Worm (Caenorhabditis elegans): ENCODE data around the gene ZK121.2.

Gene ZK121.2

ce11 chrIII:5349250-5349649, 7.8 kb downstream of the ZK121.2 start, which contains the start of gene thoc-5 (continued):
- TF ChIP-seq ceh-20 (GFP tag; IDR thresholded peaks at IDR 0.05), result peak; percentile 75; the same call in 1 of the 2 replicates
- peak; percentile 36 for TF ChIP-seq nhr-11 (tag; optimal IDR thresholded peaks at IDR 0.05)
- TF ChIP-seq arid-1 (GFP tag; conservative IDR thresholded peaks at IDR 0.05), result peak; percentile 38; the same call in 1 of the 2 replicates
- peak; percentile 52 for TF ChIP-seq hlh-11 (tag; optimal IDR thresholded peaks at IDR 0.05)
- peak; percentile 60 for TF ChIP-seq dve-1 (tag; optimal IDR thresholded peaks at IDR 0.05; ENCODE audit: insufficient read depth)
- TF ChIP-seq F26F4.8 (GFP tag; conservative IDR thresholded peaks at IDR 0.05), result no peak
- TF ChIP-seq hlh-30 (tag; optimal IDR thresholded peaks at IDR 0.05; ENCODE audit: insufficient read depth), result peak; percentile 53
- no peak for TF ChIP-seq snpc-1.2 (GFP tag; IDR thresholded peaks at IDR 0.05)
- TF ChIP-seq dpl-1 (GFP tag; optimal IDR thresholded peaks at IDR 0.05), result peak; percentile 98
- no peak for TF ChIP-seq Y105C5A.15 (GFP tag; IDR thresholded peaks at IDR 0.05)
- peak in 1 of 2 experiments; percentile 26 for TF ChIP-seq daf-16 (GFP tag; optimal IDR thresholded peaks at IDR 0.05)
- TF ChIP-seq daf-16 (tag; optimal IDR thresholded peaks at IDR 0.05), result no peak
- peak; percentile 74; the same call in 1 of the 2 replicates for TF ChIP-seq ceh-44 (GFP tag; IDR thresholded peaks at IDR 0.05)
- TF ChIP-seq daf-8 (GFP tag; IDR thresholded peaks at IDR 0.05), result no peak
- TF ChIP-seq lin-38 (GFP tag; IDR thresholded peaks at IDR 0.05), result no peak
- TF ChIP-seq R02D3.7 (tag; optimal IDR thresholded peaks at IDR 0.05), result no peak
- TF ChIP-seq lin-13 (GFP tag; optimal IDR thresholded peaks at IDR 0.05), result peak; percentile 34
- TF ChIP-seq rbr-2 (tag; optimal IDR thresholded peaks at IDR 0.05), result peak; percentile 57
- TF ChIP-seq nhr-48 (tag; optimal IDR thresholded peaks at IDR 0.05), result no peak
- no peak for TF ChIP-seq nhr-111 (GFP tag; optimal IDR thresholded peaks at IDR 0.05)
- TF ChIP-seq F10B5.3 (tag; optimal IDR thresholded peaks at IDR 0.05), result no peak
- TF ChIP-seq T20F7.1 (GFP tag; optimal IDR thresholded peaks at IDR 0.05), result peak; percentile 33
- peak; percentile 77; the same call in 1 of the 2 replicates for TF ChIP-seq tag-97 (GFP tag; IDR thresholded peaks at IDR 0.05)
- TF ChIP-seq pha-4 (GFP tag; IDR thresholded peaks at IDR 0.05), result no peak
- TF ChIP-seq pha-4 (tag; optimal IDR thresholded peaks at IDR 0.05), result no peak
- no peak for TF ChIP-seq snpc-4 (tag; optimal IDR thresholded peaks at IDR 0.05)
- peak; percentile 28 for TF ChIP-seq spr-3 (GFP tag; optimal IDR thresholded peaks at IDR 0.05)
- TF ChIP-seq dmd-9 (GFP tag; IDR thresholded peaks at IDR 0.05), result peak; percentile 92
- TF ChIP-seq saeg-2 (GFP tag; IDR thresholded peaks at IDR 0.05), result no peak
- TF ChIP-seq zfp-3 (GFP tag; conservative IDR thresholded peaks at IDR 0.05), result 0 out of 2 replicates have a peak, but pooled peaks have one; percentile 19
- TF ChIP-seq attf-4 (tag; optimal IDR thresholded peaks at IDR 0.05), result no peak
- TF ChIP-seq aha-1 (tag), result peak; percentile 92
- peak; percentile 78; the same call in 1 of the 2 replicates for TF ChIP-seq Y48G9A.11 (GFP tag; IDR thresholded peaks at IDR 0.05)
- TF ChIP-seq jun-1 (tag; optimal IDR thresholded peaks at IDR 0.05), result no peak
- no peak for TF ChIP-seq zag-1 (tag; optimal IDR thresholded peaks at IDR 0.05)
- TF ChIP-seq D1046.2 (GFP tag; IDR thresholded peaks at IDR 0.05), result 0 out of 2 replicates have a peak, but pooled peaks have one; percentile 4
- TF ChIP-seq vab-7 (GFP tag; IDR thresholded peaks at IDR 0.05), result peak; percentile 50; the same call in 1 of the 2 replicates
- TF ChIP-seq Y75B8A.6 (GFP tag; IDR thresholded peaks at IDR 0.05), result 0 out of 2 replicates have a peak, but pooled peaks have one; percentile 70
- TF ChIP-seq F37D6.2 (tag; optimal IDR thresholded peaks at IDR 0.05), result peak; percentile 35
- no peak for TF ChIP-seq fos-1 (tag; optimal IDR thresholded peaks at IDR 0.05)
- TF ChIP-seq dmd-6 (GFP tag; IDR thresholded peaks at IDR 0.05), result peak; percentile 81
- TF ChIP-seq lir-3 (tag; optimal IDR thresholded peaks at IDR 0.05), result no peak
- TF ChIP-seq hif-1 (tag; optimal IDR thresholded peaks at IDR 0.05), result peak in 1 of 2 experiments; percentile 94
- no peak for TF ChIP-seq nhr-25 (tag; optimal IDR thresholded peaks at IDR 0.05; ENCODE audit: borderline replicate concordance, insufficient read depth)
- TF ChIP-seq nhr-6 (tag; optimal IDR thresholded peaks at IDR 0.05), result peak; percentile 77
- no peak for TF ChIP-seq ceh-82 (tag; optimal IDR thresholded peaks at IDR 0.05)
- TF ChIP-seq cey-2 (tag; optimal IDR thresholded peaks at IDR 0.05; ENCODE audit: borderline replicate concordance, insufficient read depth), result no peak
- TF ChIP-seq mes-2 (tag; optimal IDR thresholded peaks at IDR 0.05; ENCODE audit: poor library complexity, severe bottlenecking), result peak; percentile 100
- no peak for TF ChIP-seq set-16 (GFP tag; IDR thresholded peaks at IDR 0.05)
